Fruit fly (Drosophila melanogaster) whole organism, prepupa: ENCODE measurements around the gene CG31176.
A peak's percentile ranks its signal among the peaks of the same experiment; 100 is the strongest.

Source experiments
- Blimp-1 ChIP-seq: fragments of 200-800 bp; sonication (Bioruptor generic); optimal IDR thresholded peaks from 3 replicates; lab custom pipeline; 2017; ENCODE audit warnings: missing biosample characterization, missing genetic modification characterization, mild to moderate bottlenecking, moderate library complexity, missing genetic modification reagents
- CG10631 ChIP-seq: fragments of 200-800 bp; sonication (Bioruptor generic); optimal IDR thresholded peaks from 2 replicates; lab custom pipeline; 2016; ENCODE audit warnings: missing biosample characterization, missing genetic modification characterization
- CG10669 ChIP-seq: fragments of 200-800 bp; sonication (Bioruptor generic); optimal IDR thresholded peaks from 3 replicates; lab custom pipeline; 2018; ENCODE audit warnings: missing biosample characterization, mild to moderate bottlenecking, missing genetic modification characterization, moderate library complexity
- CG11294 ChIP-seq: fragments of 200-800 bp; sonication (Bioruptor generic); IDR thresholded peaks from 2 replicates; pipeline ENCODE4 v1.3.6; 2022; ENCODE audit warnings: missing biosample characterization, missing genetic modification characterization
- CG11762 ChIP-seq: fragments of 200-800 bp; sonication (Bioruptor generic); optimal IDR thresholded peaks from 3 replicates; lab custom pipeline; 2016; ENCODE audit warnings: missing biosample characterization, missing genetic modification characterization; ENCODE audit not compliant: insufficient read depth
- CG11902 ChIP-seq: fragments of 200-800 bp; sonication (Bioruptor generic); optimal IDR thresholded peaks from 3 replicates; lab custom pipeline; 2016; ENCODE audit warnings: missing biosample characterization, missing genetic modification characterization
- CG15336 ChIP-seq: fragments of 200-800 bp; sonication (Bioruptor generic); IDR thresholded peaks from 2 replicates; pipeline ENCODE4 v1.3.6; 2022; ENCODE audit warnings: missing biosample characterization, missing genetic modification characterization
- CG1621 ChIP-seq: fragments of 200-800 bp; sonication (Bioruptor generic); optimal IDR thresholded peaks from 3 replicates; lab custom pipeline; 2018; ENCODE audit warnings: missing biosample characterization, mild to moderate bottlenecking, missing genetic modification characterization
- CG16779 ChIP-seq: fragments of 200-800 bp; sonication (Bioruptor generic); optimal IDR thresholded peaks from 3 replicates; lab custom pipeline; 2017; ENCODE audit warnings: missing biosample characterization, mild to moderate bottlenecking, missing genetic modification characterization
- CG3032 ChIP-seq: fragments of 200-800 bp; optimal IDR thresholded peaks from 2 replicates; lab custom pipeline; 2019; ENCODE audit warnings: missing biosample characterization, mild to moderate bottlenecking, missing genetic modification characterization, moderate library complexity
- CG3919 ChIP-seq: fragments of 200-800 bp; sonication (Bioruptor generic); optimal IDR thresholded peaks from 3 replicates; lab custom pipeline; 2016; ENCODE audit warnings: missing biosample characterization, missing genetic modification characterization
- CG6163 ChIP-seq: fragments of 200-800 bp; sonication (Bioruptor generic); IDR thresholded peaks from 3 replicates; pipeline ENCODE4 v1.3.6; 2022; ENCODE audit warnings: missing biosample characterization, missing genetic modification characterization
- CG6792 ChIP-seq: fragments of 200-800 bp; sonication (Bioruptor generic); optimal IDR thresholded peaks from 3 replicates; lab custom pipeline; 2016; ENCODE audit warnings: missing biosample characterization, missing genetic modification characterization
- CG6808 ChIP-seq: fragments of 200-800 bp; sonication (Bioruptor generic); optimal IDR thresholded peaks from 3 replicates; lab custom pipeline; 2017; ENCODE audit warnings: missing biosample characterization, missing genetic modification characterization, mild to moderate bottlenecking, moderate library complexity, missing genetic modification reagents
- CG6854 ChIP-seq: fragments of 200-800 bp; sonication (Bioruptor generic); optimal IDR thresholded peaks from 2 replicates; lab custom pipeline; 2017; ENCODE audit warnings: missing biosample characterization, mild to moderate bottlenecking, missing genetic modification characterization
- CG7368 ChIP-seq: fragments of 200-800 bp; sonication (Bioruptor generic); optimal IDR thresholded peaks from 3 replicates; lab custom pipeline; 2016; ENCODE audit warnings: missing biosample characterization, missing genetic modification characterization
- CG8119 ChIP-seq: fragments of 200-800 bp; sonication (Bioruptor generic); IDR thresholded peaks from 3 replicates; pipeline ENCODE4 v1.3.6; 2022; ENCODE audit warnings: missing biosample characterization, missing genetic modification characterization
- CG8319 ChIP-seq: fragments of 200-800 bp; sonication (Bioruptor generic); optimal IDR thresholded peaks from 3 replicates; lab custom pipeline; 2016; ENCODE audit warnings: missing biosample characterization, missing genetic modification characterization
- CG8632 ChIP-seq: fragments of 200-800 bp; sonication (Bioruptor generic); optimal IDR thresholded peaks from 3 replicates; lab custom pipeline; 2016; ENCODE audit warnings: missing biosample characterization, missing genetic modification characterization
- CG9139 ChIP-seq: fragments of 200-800 bp; sonication (Bioruptor generic); optimal IDR thresholded peaks from 3 replicates; lab custom pipeline; 2017; ENCODE audit warnings: missing biosample characterization, mild to moderate bottlenecking, missing genetic modification characterization
- Eip75B ChIP-seq: fragments of 200-800 bp; sonication (Bioruptor generic); optimal IDR thresholded peaks from 3 replicates; lab custom pipeline; 2016; ENCODE audit warnings: missing biosample characterization, missing genetic modification characterization
- Eip93F ChIP-seq: fragments of 200-800 bp; sonication (Bioruptor generic); optimal IDR thresholded peaks from 2 replicates; lab custom pipeline; 2016; ENCODE audit warnings: missing biosample characterization, mild to moderate bottlenecking, missing genetic modification characterization
- Hr38 ChIP-seq: sonication (Bioruptor generic); optimal IDR thresholded peaks from 2 replicates; lab custom pipeline; 2016; ENCODE audit warnings: missing biosample characterization, missing genetic modification characterization
- Lpt ChIP-seq: fragments of 200-800 bp; sonication (Bioruptor generic); optimal IDR thresholded peaks from 3 replicates; lab custom pipeline; 2016; ENCODE audit warnings: missing biosample characterization, missing genetic modification characterization
- OdsH ChIP-seq: fragments of 200-800 bp; sonication (Bioruptor generic); optimal IDR thresholded peaks from 3 replicates; lab custom pipeline; 2016; ENCODE audit warnings: missing biosample characterization, missing genetic modification characterization
- Smox ChIP-seq: fragments of 200-800 bp; sonication (Bioruptor generic); optimal IDR thresholded peaks from 3 replicates; lab custom pipeline; 2016; ENCODE audit warnings: missing biosample characterization, missing genetic modification characterization
- Sox14 ChIP-seq: fragments of 200-800 bp; sonication (Bioruptor generic); optimal IDR thresholded peaks from 3 replicates; lab custom pipeline; 2016; ENCODE audit warnings: missing biosample characterization, missing genetic modification characterization
- Sox15 ChIP-seq: fragments of 200-800 bp; sonication (Bioruptor generic); optimal IDR thresholded peaks from 3 replicates; lab custom pipeline; 2016; ENCODE audit warnings: missing biosample characterization, missing genetic modification characterization
- achi ChIP-seq: fragments of 200-800 bp; sonication (Bioruptor generic); optimal IDR thresholded peaks from 3 replicates; lab custom pipeline; 2016; ENCODE audit warnings: missing biosample characterization, missing genetic modification characterization
- acj6 ChIP-seq: fragments of 200-800 bp; sonication (Bioruptor generic); optimal IDR thresholded peaks from 3 replicates; lab custom pipeline; 2016; ENCODE audit warnings: missing biosample characterization, missing genetic modification characterization
- cyc ChIP-seq: fragments of 200-800 bp; sonication (Bioruptor generic); optimal IDR thresholded peaks from 3 replicates; lab custom pipeline; 2016; ENCODE audit warnings: missing biosample characterization, missing genetic modification characterization
- dac ChIP-seq: fragments of 200-800 bp; sonication (Bioruptor generic); optimal IDR thresholded peaks from 2 replicates; lab custom pipeline; 2017; ENCODE audit warnings: missing biosample characterization, mild to moderate bottlenecking, missing genetic modification characterization
- dsx ChIP-seq: fragments of 200-800 bp; optimal IDR thresholded peaks from 3 replicates; lab custom pipeline; 2019; ENCODE audit warnings: missing biosample characterization, mild to moderate bottlenecking, missing genetic modification characterization, moderate library complexity; ENCODE audit not compliant: poor library complexity, severe bottlenecking
- eg ChIP-seq: fragments of 200-800 bp; sonication (Bioruptor generic); IDR thresholded peaks from 3 replicates; pipeline ENCODE4 v1.3.6; 2022; ENCODE audit warnings: missing biosample characterization, missing genetic modification characterization
- esn ChIP-seq: fragments of 200-800 bp; sonication (Bioruptor generic); optimal IDR thresholded peaks from 2 replicates; lab custom pipeline; 2016; ENCODE audit warnings: missing biosample characterization, mild to moderate bottlenecking, missing genetic modification characterization, moderate library complexity
- fd59A ChIP-seq: fragments of 200-800 bp; sonication (Bioruptor generic); optimal IDR thresholded peaks from 2 replicates; lab custom pipeline; 2017; ENCODE audit warnings: missing biosample characterization, mild to moderate bottlenecking, missing genetic modification characterization, missing genetic modification reagents
- fd85E ChIP-seq: fragments of 200-800 bp; sonication (Bioruptor generic); optimal IDR thresholded peaks from 3 replicates; lab custom pipeline; 2016; ENCODE audit warnings: missing biosample characterization, missing genetic modification characterization
- fkh ChIP-seq: fragments of 200-800 bp; sonication (Bioruptor generic); optimal IDR thresholded peaks from 3 replicates; lab custom pipeline; 2017; ENCODE audit warnings: missing biosample characterization, mild to moderate bottlenecking, missing genetic modification characterization, moderate library complexity
- lz ChIP-seq: fragments of 200-800 bp; sonication (Bioruptor generic); optimal IDR thresholded peaks from 3 replicates; lab custom pipeline; 2016; ENCODE audit warnings: missing biosample characterization, missing genetic modification characterization
- net ChIP-seq: fragments of 200-800 bp; sonication (Bioruptor generic); optimal IDR thresholded peaks from 3 replicates; lab custom pipeline; 2016; ENCODE audit warnings: missing biosample characterization, missing genetic modification characterization
- pdm3 ChIP-seq: fragments of 200-800 bp; sonication (Bioruptor generic); optimal IDR thresholded peaks from 3 replicates; lab custom pipeline; 2016; ENCODE audit warnings: missing biosample characterization, missing genetic modification characterization
- salr ChIP-seq, 2 experiments: fragments of 200-800 bp; sonication (Bioruptor generic); optimal IDR thresholded peaks; 3 replicates each; lab custom pipeline; 2016 to 2018; ENCODE audit warnings: missing biosample characterization in 2 of 2, missing genetic modification characterization in 2 of 2, mild to moderate bottlenecking in 1 of 2
- spab ChIP-seq: fragments of 200-800 bp; sonication (Bioruptor generic); optimal IDR thresholded peaks from 2 replicates; lab custom pipeline; 2017; ENCODE audit warnings: missing biosample characterization, mild to moderate bottlenecking, missing genetic modification characterization, missing genetic modification reagents
- svp ChIP-seq: fragments of 200-800 bp; sonication (Bioruptor generic); peaks from one replicate; lab custom pipeline; 2016; ENCODE audit warnings: missing biosample characterization, missing genetic modification characterization
- topi ChIP-seq: fragments of 200-800 bp; sonication (Bioruptor generic); optimal IDR thresholded peaks from 3 replicates; lab custom pipeline; 2016; ENCODE audit warnings: missing biosample characterization, missing genetic modification characterization
- vri ChIP-seq: fragments of 200-800 bp; sonication (Bioruptor generic); optimal IDR thresholded peaks from 3 replicates; lab custom pipeline; 2016; ENCODE audit warnings: missing biosample characterization, mild to moderate bottlenecking, missing genetic modification characterization

Gene CG31176

dm6 chr3R:21649823-21650499, 69.5 kb downstream of the CG31176 start (continued):
- peak; percentile 89 for TF ChIP-seq CG10669
- TF ChIP-seq CG6808 (GFP tag; lab: Kevin White, UChicago), result peak; percentile 87
- no peak for TF ChIP-seq fkh (GFP tag; lab: Kevin White, UChicago)
- TF ChIP-seq CG8632, result peak; percentile 75
- TF ChIP-seq dac (GFP tag; lab: Kevin White, UChicago), result no peak
- TF ChIP-seq spab (GFP tag; lab: Kevin White, UChicago), result peak; percentile 90
- peak; percentile 89 for TF ChIP-seq dsx (GFP tag; lab: Kevin White, UChicago)
- peak; percentile 76 for TF ChIP-seq CG6163 (GFP tag; lab: Robert Waterston, UW)
- TF ChIP-seq topi (GFP tag; lab: Kevin White, UChicago), result peak; percentile 81
- peak; percentile 75 for TF ChIP-seq CG11762
- no peak for TF ChIP-seq Eip93F
- TF ChIP-seq esn (GFP tag; lab: Kevin White, UChicago), result peak; percentile 82
- TF ChIP-seq net (GFP tag; lab: Kevin White, UChicago), result peak; percentile 67
- peak; percentile 69 for TF ChIP-seq lz
- TF ChIP-seq CG8319 (GFP tag; lab: Kevin White, UChicago), result peak; percentile 58
- peak; percentile 88 for TF ChIP-seq acj6 (GFP tag; lab: Kevin White, UChicago)
- TF ChIP-seq CG6854 (GFP tag; lab: Kevin White, UChicago), result peak; percentile 26
- peak; percentile 64 for TF ChIP-seq cyc (GFP tag; lab: Kevin White, UChicago)
- TF ChIP-seq Smox (GFP tag; lab: Kevin White, UChicago), result peak; percentile 80
- TF ChIP-seq CG3032 (tag; lab: Kevin White, UChicago), result peak; percentile 93
- TF ChIP-seq CG15336, result peak; percentile 84
- peak; percentile 83 for TF ChIP-seq OdsH
- TF ChIP-seq Lpt, result no peak
- peak; percentile 32 for TF ChIP-seq CG7368 (GFP tag; lab: Kevin White, UChicago)
- TF ChIP-seq CG8119, result peak; percentile 80
- TF ChIP-seq CG9139 (GFP tag; lab: Kevin White, UChicago), result peak; percentile 62

dm6 chr3R:21649053-21649821, 70.2 kb downstream of the CG31176 start:
- TF ChIP-seq CG11294 (GFP tag; lab: Robert Waterston, UW) (no peak), dac (GFP tag; lab: Kevin White, UChicago) (no peak), fd85E (GFP tag; lab: Kevin White, UChicago) (no peak), salr (GFP tag; optimal IDR thresholded peaks at IDR 0.05; lab: Kevin White, UChicago) (peak in 1 of 2 experiments; percentile 28), svp (peak; percentile 79), Eip93F (peak; percentile 30), CG6808 (GFP tag; lab: Kevin White, UChicago) (peak; percentile 41), CG16779 (tag; lab: Kevin White, UChicago) (no peak), CG8119 (peak; percentile 32; the same call in 1 of the 3 replicates), CG1621 (no peak), Sox14 (GFP tag; lab: Kevin White, UChicago) (peak; percentile 10), CG8319 (GFP tag; lab: Kevin White, UChicago) (peak; percentile 25), Eip75B (peak; percentile 26), eg (GFP tag; lab: Robert Waterston, UW) (no peak), achi (GFP tag; lab: Kevin White, UChicago) (peak; percentile 73), Smox (GFP tag; lab: Kevin White, UChicago) (peak; percentile 18), Lpt (no peak), cyc (GFP tag; lab: Kevin White, UChicago) (peak; percentile 27), Blimp-1 (no peak), Sox15 (GFP tag; lab: Kevin White, UChicago) (peak; percentile 55), CG11902 (GFP tag; lab: Kevin White, UChicago) (peak; percentile 23), pdm3 (no peak), fd59A (no peak), CG7368 (GFP tag; lab: Kevin White, UChicago) (peak; percentile 4), CG6854 (GFP tag; lab: Kevin White, UChicago) (no peak), spab (GFP tag; lab: Kevin White, UChicago) (peak; percentile 74), vri (GFP tag; lab: Kevin White, UChicago) (no peak), CG3919 (GFP tag; lab: Kevin White, UChicago) (peak; percentile 46), CG6792 (GFP tag; lab: Kevin White, UChicago) (peak; percentile 4), net (GFP tag; lab: Kevin White, UChicago) (no peak), topi (GFP tag; lab: Kevin White, UChicago) (peak; percentile 36), dsx (GFP tag; lab: Kevin White, UChicago) (peak; percentile 87), CG10631 (peak; percentile 78), Hr38 (GFP tag; lab: Kevin White, UChicago) (no peak)
